Fruit fly (Drosophila melanogaster): ENCODE measurements around the gene Myc.

Myc gene

dm6 chrX:3396837-3397495, 24.0 kb downstream of the Myc start (continued):
- TF ChIP-seq CG3838 (GFP tag; optimal IDR thresholded peaks at IDR 0.05) (no peak), H15 (GFP tag; IDR thresholded peaks at IDR 0.05) (no peak), Hr39 (optimal IDR thresholded peaks at IDR 0.05) (no peak), ase (GFP tag; IDR thresholded peaks at IDR 0.05) (0 out of 3 replicates have a peak, but pooled peaks have one; percentile 36), fu2 (GFP tag; optimal IDR thresholded peaks at IDR 0.05) (no peak), eyg (GFP tag; optimal IDR thresholded peaks at IDR 0.05) (no peak), Fer2 (tag; optimal IDR thresholded peaks at IDR 0.05) (no peak), Awh (GFP tag; IDR thresholded peaks at IDR 0.05) (no peak), br (optimal IDR thresholded peaks at IDR 0.05) (no peak), D19A (tag; optimal IDR thresholded peaks at IDR 0.05) (peak; percentile 30), pnt (GFP tag; optimal IDR thresholded peaks at IDR 0.05) (no peak), nom (GFP tag; optimal IDR thresholded peaks at IDR 0.05) (no peak), MTF-1 (GFP tag; optimal IDR thresholded peaks at IDR 0.05; ENCODE audit: borderline replicate concordance) (no peak), slbo (GFP tag; IDR thresholded peaks at IDR 0.05) (peak; percentile 60), Ets65A (GFP tag) (peak; percentile 46), NFAT (GFP tag; IDR thresholded peaks at IDR 0.05) (no peak), Blimp-1 (GFP tag; optimal IDR thresholded peaks at IDR 0.05) (peak; percentile 49), Nf-YA (GFP tag; IDR thresholded peaks at IDR 0.05) (no peak), Opbp (GFP tag; IDR thresholded peaks at IDR 0.05; ENCODE audit: partially characterized antibody) (no peak), wek (GFP tag; optimal IDR thresholded peaks at IDR 0.05) (no peak), sim (GFP tag; IDR thresholded peaks at IDR 0.05) (no peak), CG3726 (GFP tag; IDR thresholded peaks at IDR 0.05) (no peak), inv (GFP tag; IDR thresholded peaks at IDR 0.05; ENCODE audit: partially characterized antibody) (no peak), CG12769 (tag; optimal IDR thresholded peaks at IDR 0.05) (no peak), D (optimal IDR thresholded peaks at IDR 0.05) (no peak), D (GFP tag; optimal IDR thresholded peaks at IDR 0.05) (peak; percentile 7), da (GFP tag; optimal IDR thresholded peaks at IDR 0.05) (no peak), crol (GFP tag; IDR thresholded peaks at IDR 0.05) (no peak), luna (GFP tag; optimal IDR thresholded peaks at IDR 0.05) (no peak), bsh (GFP tag; optimal IDR thresholded peaks at IDR 0.05) (peak in 1 of 2 experiments; percentile 67), grn (GFP tag; optimal IDR thresholded peaks at IDR 0.05) (no peak), CG4282 (GFP tag; optimal IDR thresholded peaks at IDR 0.05) (no peak), E2f2 (GFP tag; IDR thresholded peaks at IDR 0.05) (no peak), CG9215 (GFP tag; IDR thresholded peaks at IDR 0.05) (no peak), sob (GFP tag; IDR thresholded peaks at IDR 0.05) (0 out of 2 replicates have a peak, but pooled peaks have one; percentile 16), Bgb (GFP tag; IDR thresholded peaks at IDR 0.05; ENCODE audit: partially characterized antibody) (no peak), Ravus (GFP tag; IDR thresholded peaks at IDR 0.05) (no peak; the same call in 1 of the 2 replicates), Dll (GFP tag; IDR thresholded peaks at IDR 0.05; ENCODE audit: partially characterized antibody) (peak; percentile 77), Optix (GFP tag; IDR thresholded peaks at IDR 0.05) (no peak), CG16779 (GFP tag; IDR thresholded peaks at IDR 0.05) (no peak), tup (GFP tag; optimal IDR thresholded peaks at IDR 0.05) (no peak), org-1 (GFP tag; optimal IDR thresholded peaks at IDR 0.05) (no peak), CG3407 (GFP tag; optimal IDR thresholded peaks at IDR 0.05) (peak; percentile 18), pita (GFP tag; optimal IDR thresholded peaks at IDR 0.05) (no peak), Dref (GFP tag; IDR thresholded peaks at IDR 0.05) (no peak), crc (GFP tag; optimal IDR thresholded peaks at IDR 0.05) (no peak), dati (GFP tag; IDR thresholded peaks at IDR 0.05) (no peak), CG17802 (tag; optimal IDR thresholded peaks at IDR 0.05) (no peak), Scr (GFP tag; IDR thresholded peaks at IDR 0.05; ENCODE audit: partially characterized antibody) (peak; percentile 69), CG18262 (tag; optimal IDR thresholded peaks at IDR 0.05) (peak; percentile 72), TFAM (GFP tag; optimal IDR thresholded peaks at IDR 0.05) (no peak), Med (GFP tag) (peak; percentile 45)
